Worm (Caenorhabditis elegans): Measurements from ENCODE around the gene C16B8.2.

Gene C16B8.2

DNA sequence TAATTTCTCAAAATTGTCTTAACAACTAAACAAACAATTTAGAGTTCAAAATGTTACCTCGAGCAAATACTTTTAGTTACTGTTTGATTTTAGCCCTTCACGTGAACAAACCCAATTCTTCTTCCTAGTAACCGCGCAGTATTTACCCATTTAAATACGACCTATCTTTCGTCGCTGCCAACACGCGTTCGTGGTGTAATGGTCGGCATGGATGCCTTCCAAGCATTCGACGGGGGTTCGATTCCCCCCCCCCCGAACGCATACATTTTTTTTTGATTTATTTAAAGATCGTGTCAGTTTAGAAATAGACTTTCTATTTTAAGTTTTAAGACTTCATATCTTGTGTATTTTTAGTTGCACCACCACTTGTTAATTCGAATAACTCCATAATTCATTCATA, 28.2 kb upstream of the C16B8.2 start (continued):
- TF ChIP-seq elt-2 (tag; optimal IDR thresholded peaks at IDR 0.05) (peak; percentile 40), K02D7.2 (tag; optimal IDR thresholded peaks at IDR 0.05) (no peak), Y22D7AL.16 (tag; optimal IDR thresholded peaks at IDR 0.05) (peak; percentile 38), npax-4 (tag; optimal IDR thresholded peaks at IDR 0.05) (no peak), T23F11.4 (GFP tag; optimal IDR thresholded peaks at IDR 0.05) (peak; percentile 31), nhr-232 (tag; optimal IDR thresholded peaks at IDR 0.05) (peak; percentile 52), ahr-1 (tag; optimal IDR thresholded peaks at IDR 0.05) (no peak), pqm-1 (tag; optimal IDR thresholded peaks at IDR 0.05) (no peak), fkh-6 (tag; optimal IDR thresholded peaks at IDR 0.05) (peak; percentile 71), unc-86 (tag; optimal IDR thresholded peaks at IDR 0.05) (no peak), ceh-19 (GFP tag; optimal IDR thresholded peaks at IDR 0.05) (peak; percentile 63), ref-2 (tag; optimal IDR thresholded peaks at IDR 0.05) (no peak), ceh-9 (tag; optimal IDR thresholded peaks at IDR 0.05) (no peak), pha-2 (tag; optimal IDR thresholded peaks at IDR 0.05) (no peak), ztf-16 (tag; optimal IDR thresholded peaks at IDR 0.05) (peak; percentile 21), ceh-30 (tag; optimal IDR thresholded peaks at IDR 0.05) (no peak), eyg-1 (tag; optimal IDR thresholded peaks at IDR 0.05) (peak; percentile 7), mec-3 (tag; optimal IDR thresholded peaks at IDR 0.05; ENCODE audit: borderline replicate concordance) (no peak), rnt-1 (tag; optimal IDR thresholded peaks at IDR 0.05) (peak; percentile 67), hlh-30 (tag; optimal IDR thresholded peaks at IDR 0.05; ENCODE audit: insufficient read depth) (no peak), C08G9.2 (tag; optimal IDR thresholded peaks at IDR 0.05) (peak; percentile 27), madf-2 (tag; optimal IDR thresholded peaks at IDR 0.05) (peak; percentile 16), ceh-2 (tag; optimal IDR thresholded peaks at IDR 0.05) (no peak), tbx-7 (tag; optimal IDR thresholded peaks at IDR 0.05) (no peak), sox-4 (tag; optimal IDR thresholded peaks at IDR 0.05) (peak; percentile 63), elt-4 (tag; optimal IDR thresholded peaks at IDR 0.05) (no peak), tbx-2 (tag; optimal IDR thresholded peaks at IDR 0.05) (peak; percentile 32), nfya-1 (tag; optimal IDR thresholded peaks at IDR 0.05) (no peak), fax-1 (tag; optimal IDR thresholded peaks at IDR 0.05) (peak; percentile 43), ceh-48 (tag; optimal IDR thresholded peaks at IDR 0.05) (peak; percentile 27), pax-1 (tag; optimal IDR thresholded peaks at IDR 0.05) (no peak), hlh-13 (GFP tag; optimal IDR thresholded peaks at IDR 0.05) (no peak), dve-1 (tag; optimal IDR thresholded peaks at IDR 0.05) (no peak), pha-4 (tag; optimal IDR thresholded peaks at IDR 0.05) (no peak)

DNA sequence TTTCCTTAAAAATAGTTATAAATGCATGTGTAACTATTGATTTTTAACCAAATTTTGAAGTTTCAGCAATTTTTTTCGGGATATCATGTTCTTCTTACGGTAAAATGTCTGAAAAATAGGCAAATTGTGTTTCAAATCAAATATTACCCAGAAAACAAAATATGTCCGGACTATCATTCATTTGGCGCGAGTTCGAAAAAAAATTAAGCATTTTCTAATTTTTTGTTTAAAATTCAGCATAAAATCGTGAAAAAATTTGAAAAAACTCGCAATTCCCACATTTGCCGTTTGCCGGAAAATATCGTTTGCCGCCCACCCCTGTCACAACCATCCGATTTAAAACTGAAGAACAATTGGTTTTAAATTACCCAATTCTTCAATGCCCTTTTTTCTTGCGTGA, 25.4 kb upstream of the C16B8.2 start:
- no peak for TF ChIP-seq ceh-2 (tag; optimal IDR thresholded peaks at IDR 0.05)
- TF ChIP-seq unc-55 (GFP tag; optimal IDR thresholded peaks at IDR 0.05) = no peak

DNA sequence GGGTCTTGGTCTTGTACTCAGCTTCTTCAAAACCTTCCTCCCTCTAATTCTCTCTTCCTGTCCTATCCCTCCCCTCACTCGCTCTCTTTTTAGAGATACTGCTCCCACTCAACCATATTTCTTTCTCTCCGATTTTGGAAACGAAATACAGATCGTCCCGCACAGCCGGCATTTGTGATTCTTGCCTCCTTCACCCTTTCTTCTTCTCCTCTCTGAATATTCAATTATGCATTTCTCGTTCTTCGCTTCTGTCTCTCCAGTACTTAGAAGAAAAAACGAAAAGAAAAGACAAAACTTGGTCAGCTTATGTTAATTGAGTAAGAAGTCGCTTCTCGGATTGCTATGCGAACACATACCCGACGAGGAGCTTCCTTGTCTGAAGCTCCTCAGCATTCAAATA, 24.7 kb upstream of the C16B8.2 start:
- no peak for TF ChIP-seq pag-3 (tag; optimal IDR thresholded peaks at IDR 0.05; ENCODE audit: borderline replicate concordance)
- peak; percentile 25 for TF ChIP-seq ceh-31 (tag; optimal IDR thresholded peaks at IDR 0.05)
- no peak for TF ChIP-seq hlh-6 (tag; optimal IDR thresholded peaks at IDR 0.05)
- peak; percentile 9 for TF ChIP-seq sdc-2 (tag; optimal IDR thresholded peaks at IDR 0.05)
- peak; percentile 8 for TF ChIP-seq tbx-2 (tag; optimal IDR thresholded peaks at IDR 0.05)
- peak; percentile 75 for TF ChIP-seq unc-42 (tag; optimal IDR thresholded peaks at IDR 0.05)

DNA sequence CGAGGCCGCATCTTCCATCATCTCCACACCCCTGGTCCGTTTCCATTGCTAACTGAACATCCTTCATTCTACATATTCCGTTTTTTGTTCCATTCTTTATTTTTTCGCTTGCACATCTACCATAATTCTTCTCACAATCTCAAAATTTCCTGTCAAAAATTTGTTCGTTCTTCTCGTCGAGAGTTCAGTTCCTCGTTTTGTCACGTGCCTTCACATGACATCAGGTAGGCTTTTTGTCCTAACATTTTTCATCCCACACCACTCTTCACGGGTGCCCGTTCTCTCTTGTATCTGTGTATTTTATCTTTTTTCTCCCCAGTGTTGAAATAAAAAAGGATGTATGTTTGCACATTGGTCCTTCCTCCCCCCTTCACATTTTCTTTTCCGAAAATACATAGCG, 24.3 kb upstream of the C16B8.2 start:
- TF ChIP-seq hlh-30 (tag; optimal IDR thresholded peaks at IDR 0.05; ENCODE audit: insufficient read depth) = peak; percentile 53
- no peak for TF ChIP-seq ceh-9 (tag; optimal IDR thresholded peaks at IDR 0.05)

Measured in whole organism, late embryonic.